Fruit fly (Drosophila melanogaster) whole organism, embryonic: ENCODE results near the gene et.

Experiments used
- Aef1 ChIP-seq: fragments of 200-800 bp; sonication (Bioruptor generic); IDR thresholded peaks from 3 replicates; pipeline ENCODE4 v1.3.6; 2022; ENCODE audit warnings: missing biosample characterization, missing genetic modification characterization
- Atf3 ChIP-seq: fragments of 200-800 bp; sonication (Bioruptor generic); optimal IDR thresholded peaks from 3 replicates; lab custom pipeline; 2016; ENCODE audit warnings: missing biosample characterization, missing genetic modification characterization
- C15 ChIP-seq: fragments of 200-800 bp; sonication (Bioruptor generic); IDR thresholded peaks from 3 replicates; pipeline ENCODE4 v1.3.6; 2022; ENCODE audit warnings: missing biosample characterization, missing genetic modification characterization
- CG11398 ChIP-seq: fragments of 200-800 bp; sonication (Bioruptor generic); optimal IDR thresholded peaks from 2 replicates; lab custom pipeline; 2016; ENCODE audit warnings: missing biosample characterization, missing genetic modification characterization
- CG11723 ChIP-seq: fragments of 200-800 bp; sonication (Bioruptor generic); optimal IDR thresholded peaks from 2 replicates; lab custom pipeline; 2017; ENCODE audit warnings: missing biosample characterization, mild to moderate bottlenecking, missing genetic modification characterization
- CG12071 ChIP-seq: fragments of 200-800 bp; sonication (Bioruptor generic); optimal IDR thresholded peaks from 3 replicates; lab custom pipeline; 2018; ENCODE audit warnings: missing biosample characterization, mild to moderate bottlenecking, missing genetic modification characterization
- CG14050 ChIP-seq: fragments of 200-800 bp; sonication (Bioruptor generic); IDR thresholded peaks from 3 replicates; pipeline ENCODE4 v1.3.6; 2022; ENCODE audit warnings: missing biosample characterization, missing genetic modification characterization
- CG14710 ChIP-seq: fragments of 200-800 bp; sonication (Bioruptor generic); optimal IDR thresholded peaks from 3 replicates; lab custom pipeline; 2019; ENCODE audit warnings: missing biosample characterization, mild to moderate bottlenecking, missing genetic modification characterization, moderate library complexity
- CG15601 ChIP-seq: fragments of 200-800 bp; sonication (Bioruptor generic); optimal IDR thresholded peaks from 3 replicates; lab custom pipeline; 2019; ENCODE audit warnings: missing biosample characterization, mild to moderate bottlenecking, missing genetic modification characterization, moderate library complexity
- CG1603 ChIP-seq: fragments of 200-800 bp; sonication (Bioruptor generic); optimal IDR thresholded peaks from 2 replicates; lab custom pipeline; 2019; ENCODE audit warnings: missing biosample characterization, mild to moderate bottlenecking, missing genetic modification characterization, moderate library complexity
- CG1647 ChIP-seq: fragments of 200-800 bp; sonication (Bioruptor generic); optimal IDR thresholded peaks from 3 replicates; lab custom pipeline; 2016; ENCODE audit warnings: missing biosample characterization, missing genetic modification characterization
- CG17328 ChIP-seq: fragments of 200-800 bp; sonication (Bioruptor generic); IDR thresholded peaks from 2 replicates; pipeline ENCODE4 v1.3.6; 2022; ENCODE audit warnings: missing biosample characterization, missing genetic modification characterization
- CG17612 ChIP-seq: fragments of 200-800 bp; sonication (Bioruptor generic); IDR thresholded peaks from 2 replicates; pipeline ENCODE4 v1.3.6; 2022; ENCODE audit warnings: missing biosample characterization, missing genetic modification characterization
- CG2889 ChIP-seq: fragments of 200-800 bp; sonication (Bioruptor generic); IDR thresholded peaks from 3 replicates; pipeline ENCODE4 v1.3.6; 2022; ENCODE audit warnings: missing biosample characterization, missing genetic modification characterization
- CG30431 ChIP-seq: fragments of 200-800 bp; sonication (Bioruptor generic); optimal IDR thresholded peaks from 2 replicates; lab custom pipeline; 2017; ENCODE audit warnings: missing biosample characterization, missing genetic modification characterization
- CG34422 ChIP-seq: fragments of 200-800 bp; sonication (Bioruptor generic); IDR thresholded peaks from 3 replicates; pipeline ENCODE4 v1.3.6; 2022; ENCODE audit warnings: missing biosample characterization, missing genetic modification characterization
- CG4707 ChIP-seq: fragments of 200-800 bp; sonication (Bioruptor generic); optimal IDR thresholded peaks from 2 replicates; lab custom pipeline; 2018; ENCODE audit warnings: missing biosample characterization, mild to moderate bottlenecking, missing genetic modification characterization, moderate library complexity
- CG4820 ChIP-seq: fragments of 200-800 bp; sonication (Bioruptor generic); optimal IDR thresholded peaks from 3 replicates; lab custom pipeline; 2016; ENCODE audit warnings: missing biosample characterization, missing genetic modification characterization
- CG6689 ChIP-seq: fragments of 200-800 bp; sonication (Bioruptor generic); IDR thresholded peaks from 2 replicates; pipeline ENCODE4 v1.3.6; 2022; ENCODE audit warnings: missing biosample characterization, missing genetic modification characterization
- CG6765 ChIP-seq: fragments of 200-800 bp; sonication (Bioruptor generic); optimal IDR thresholded peaks from 3 replicates; lab custom pipeline; 2017; ENCODE audit warnings: missing biosample characterization, mild to moderate bottlenecking, missing genetic modification characterization
- CkIIα-i1 ChIP-seq: fragments of 200-800 bp; sonication (Bioruptor generic); IDR thresholded peaks from 2 replicates; pipeline ENCODE4 v1.3.6; 2022; ENCODE audit warnings: missing biosample characterization, missing genetic modification characterization
- Ets97D ChIP-seq: fragments of 200-800 bp; sonication (Bioruptor generic); optimal IDR thresholded peaks from 3 replicates; lab custom pipeline; 2016; ENCODE audit warnings: missing biosample characterization, missing genetic modification characterization
- H15 ChIP-seq: fragments of 200-800 bp; sonication (Bioruptor generic); IDR thresholded peaks from 3 replicates; pipeline ENCODE4 v1.3.6; 2022; ENCODE audit warnings: missing biosample characterization, missing genetic modification characterization
- H2.0 ChIP-seq: fragments of 200-800 bp; sonication (Bioruptor generic); IDR thresholded peaks from 2 replicates; pipeline ENCODE4 v1.3.6; 2022; ENCODE audit warnings: missing biosample characterization, missing genetic modification characterization
- HHEX ChIP-seq: fragments of 200-800 bp; sonication (Bioruptor generic); optimal IDR thresholded peaks from 3 replicates; lab custom pipeline; 2017; ENCODE audit warnings: missing biosample characterization, mild to moderate bottlenecking, missing genetic modification characterization, missing genetic modification reagents
- MBD-R2 ChIP-seq: fragments of 200-800 bp; sonication (Bioruptor generic); IDR thresholded peaks from 2 replicates; pipeline ENCODE4 v1.3.6; 2022; ENCODE audit warnings: missing biosample characterization, missing genetic modification characterization
- Med ChIP-seq: fragments of 200-800 bp; sonication (Bioruptor generic); peaks from one replicate; lab custom pipeline; 2016; ENCODE audit warnings: missing biosample characterization, missing genetic modification characterization, mild to moderate bottlenecking, inconsistent platforms, moderate library complexity
- Meics ChIP-seq: fragments of 200-800 bp; sonication (Bioruptor generic); optimal IDR thresholded peaks from 2 replicates; lab custom pipeline; 2017; ENCODE audit warnings: missing biosample characterization, mild to moderate bottlenecking, missing genetic modification characterization
- Opbp ChIP-seq: fragments of 200-800 bp; sonication (Bioruptor generic); IDR thresholded peaks from 3 replicates; pipeline ENCODE4 v1.3.6; 2022; ENCODE audit warnings: missing biosample characterization, missing genetic modification characterization; ENCODE audit not compliant: partially characterized antibody
- Ptx1 ChIP-seq: fragments of 200-800 bp; sonication (Bioruptor generic); IDR thresholded peaks from 2 replicates; pipeline ENCODE4 v1.3.6; 2022; ENCODE audit warnings: missing biosample characterization, missing genetic modification characterization
- Rx ChIP-seq: fragments of 200-800 bp; sonication (Bioruptor generic); IDR thresholded peaks from 2 replicates; pipeline ENCODE4 v1.3.6; 2022; ENCODE audit warnings: missing biosample characterization, missing genetic modification characterization
- Ssrp ChIP-seq: fragments of 200-800 bp; sonication (Bioruptor generic); optimal IDR thresholded peaks from 2 replicates; lab custom pipeline; 2018; ENCODE audit warnings: missing biosample characterization, mild to moderate bottlenecking, missing genetic modification characterization, moderate library complexity
- Taf1 ChIP-seq: fragments of 200-800 bp; sonication (Bioruptor generic); IDR thresholded peaks from 2 replicates; pipeline ENCODE4 v1.3.6; 2022; ENCODE audit warnings: missing biosample characterization, missing genetic modification characterization
- Trl ChIP-seq, 3 experiments: fragments of >200 bp in 2 of 3; fragments of 200-800 bp in 1 of 3; sonication (Bioruptor generic) in 1 of 3; optimal IDR thresholded peaks; 2 replicates in 1 of 3; 3 replicates in 2 of 3; lab custom pipeline; 2016 to 2017; ENCODE audit warnings: missing biosample characterization in 1 of 3, missing genetic modification characterization in 1 of 3
- ac ChIP-seq: fragments of 200-800 bp; sonication (Bioruptor generic); optimal IDR thresholded peaks from 3 replicates; lab custom pipeline; 2017; ENCODE audit warnings: missing biosample characterization, mild to moderate bottlenecking, missing genetic modification characterization
- amos ChIP-seq: fragments of 200-800 bp; sonication (Bioruptor generic); IDR thresholded peaks from 2 replicates; pipeline ENCODE4 v1.3.6; 2022; ENCODE audit warnings: missing biosample characterization, missing genetic modification characterization; ENCODE audit not compliant: partially characterized antibody
- crol ChIP-seq: fragments of 200-800 bp; sonication (Bioruptor generic); IDR thresholded peaks from 2 replicates; pipeline ENCODE4 v1.3.6; 2022; ENCODE audit warnings: missing biosample characterization, missing genetic modification characterization
- cwo ChIP-seq: fragments of 200-800 bp; sonication (Bioruptor generic); optimal IDR thresholded peaks from 3 replicates; lab custom pipeline; 2017; ENCODE audit warnings: missing biosample characterization, missing genetic modification characterization, mild to moderate bottlenecking, moderate library complexity, missing genetic modification reagents
- dmrt99B ChIP-seq: fragments of 200-800 bp; sonication (Bioruptor generic); optimal IDR thresholded peaks from 2 replicates; lab custom pipeline; 2018; ENCODE audit warnings: missing biosample characterization, mild to moderate bottlenecking, missing genetic modification characterization, moderate library complexity
- fd3F ChIP-seq: fragments of 200-800 bp; sonication (Bioruptor generic); optimal IDR thresholded peaks from 2 replicates; lab custom pipeline; 2018; ENCODE audit warnings: missing biosample characterization, mild to moderate bottlenecking, missing genetic modification characterization, moderate library complexity
- gt ChIP-seq: fragments of 200-800 bp; sonication (Bioruptor generic); IDR thresholded peaks from 2 replicates; pipeline ENCODE4 v1.3.6; 2022; ENCODE audit warnings: missing biosample characterization, missing genetic modification characterization
- ham ChIP-seq: fragments of 200-800 bp; sonication (Bioruptor generic); IDR thresholded peaks from 2 replicates; pipeline ENCODE4 v1.3.6; 2022; ENCODE audit warnings: missing biosample characterization, missing genetic modification characterization
- hkb ChIP-seq, 2 experiments: fragments of 200-800 bp in 1 of 2; fragments of >200 bp in 1 of 2; sonication (Bioruptor generic) in 1 of 2; IDR thresholded peaks in 1 of 2; optimal IDR thresholded peaks in 1 of 2; 2 replicates each; pipeline versions ENCODE4 v1.3.6 to Lab custom; 2017 to 2022; ENCODE audit warnings: missing biosample characterization in 1 of 2, missing genetic modification characterization in 1 of 2
- kay ChIP-seq: fragments of 200-800 bp; sonication (Bioruptor generic); optimal IDR thresholded peaks from 2 replicates; lab custom pipeline; 2016; ENCODE audit warnings: missing biosample characterization, missing genetic modification characterization
- ken ChIP-seq: fragments of 200-800 bp; sonication (Bioruptor generic); IDR thresholded peaks from 3 replicates; pipeline ENCODE4 v1.3.6; 2022; ENCODE audit warnings: missing biosample characterization, missing genetic modification characterization
- oc ChIP-seq: fragments of 200-800 bp; sonication (Bioruptor generic); optimal IDR thresholded peaks from 2 replicates; lab custom pipeline; 2018; ENCODE audit warnings: missing biosample characterization, mild to moderate bottlenecking, missing genetic modification characterization, moderate library complexity
- pita ChIP-seq: fragments of 200-800 bp; sonication (Bioruptor generic); optimal IDR thresholded peaks from 2 replicates; lab custom pipeline; 2017; ENCODE audit warnings: missing biosample characterization, mild to moderate bottlenecking, missing genetic modification characterization
- sd ChIP-seq: fragments of 200-800 bp; sonication (Bioruptor generic); optimal IDR thresholded peaks from 3 replicates; lab custom pipeline; 2018; ENCODE audit warnings: missing biosample characterization, mild to moderate bottlenecking, missing genetic modification characterization, moderate library complexity
- seq ChIP-seq: fragments of 200-800 bp; sonication (Bioruptor generic); IDR thresholded peaks from 2 replicates; pipeline ENCODE4 v1.3.6; 2022; ENCODE audit warnings: missing biosample characterization, missing genetic modification characterization
- wor ChIP-seq: fragments of 200-800 bp; sonication (Bioruptor generic); IDR thresholded peaks from 2 replicates; pipeline ENCODE4 v1.3.6; 2022; ENCODE audit warnings: missing biosample characterization, missing genetic modification characterization

et gene

DNA sequence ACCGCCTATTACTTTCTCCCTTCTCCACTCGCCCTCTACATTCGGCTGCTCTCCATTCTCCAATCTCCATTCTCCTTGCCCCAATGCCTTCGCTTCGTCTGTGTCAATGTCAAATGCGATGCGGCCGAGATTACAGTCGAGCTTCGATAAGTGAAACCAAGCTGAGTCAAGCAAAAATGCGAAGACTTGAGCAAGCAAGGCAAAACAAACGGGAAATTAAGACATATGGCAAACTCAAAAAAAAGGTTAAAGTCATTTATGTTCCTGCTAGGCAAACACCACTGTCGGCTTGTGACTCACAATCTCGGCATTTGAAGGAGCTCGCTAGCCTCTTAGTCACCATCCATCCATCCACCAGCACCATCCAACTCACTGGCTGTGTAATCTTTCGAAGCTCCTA lies 7.3 kb downstream of the et start (continued):
- peak; percentile 91 for TF ChIP-seq Meics (GFP tag; lab: Kevin White, UChicago)
- no peak for TF ChIP-seq amos (GFP tag; lab: Robert Waterston, UW)
- peak; percentile 97 for TF ChIP-seq Atf3 (GFP tag; lab: Kevin White, UChicago)
- peak; percentile 93 for TF ChIP-seq CG4707 (GFP tag; lab: Kevin White, UChicago)
- peak; percentile 93 for TF ChIP-seq CG34422
- peak; percentile 96 for TF ChIP-seq CG11723 (GFP tag; lab: Kevin White, UChicago)
- peak; percentile 90 for TF ChIP-seq H15 (GFP tag; lab: Robert Waterston, UW)
- TF ChIP-seq CkIIα-i1 (GFP tag; lab: Robert Waterston, UW), result peak; percentile 32; the same call in 1 of the 2 replicates
- peak; percentile 96 for TF ChIP-seq CG2889
- no peak for TF ChIP-seq hkb (optimal IDR thresholded peaks at IDR 0.05; lab: Kevin White, UChicago)
- TF ChIP-seq hkb (GFP tag; IDR thresholded peaks at IDR 0.05; lab: Robert Waterston, UW), result peak; percentile 92
- peak; percentile 98 for TF ChIP-seq CG17328
- TF ChIP-seq Aef1 (GFP tag; lab: Robert Waterston, UW), result peak; percentile 93
- peak; percentile 83 for TF ChIP-seq MBD-R2
- TF ChIP-seq Ets97D (GFP tag; lab: Kevin White, UChicago), result peak; percentile 89
- peak; percentile 97 for TF ChIP-seq oc (tag; lab: Kevin White, UChicago)
- peak; percentile 97 for TF ChIP-seq ken (GFP tag; lab: Robert Waterston, UW)
- TF ChIP-seq fd3F (GFP tag; lab: Kevin White, UChicago), result peak; percentile 94
- no peak for TF ChIP-seq Opbp (GFP tag; lab: Robert Waterston, UW)
- peak; percentile 92 for TF ChIP-seq CG14050 (GFP tag; lab: Robert Waterston, UW)
- TF ChIP-seq kay, result peak; percentile 100
- peak; percentile 97 for TF ChIP-seq CG30431 (GFP tag; lab: Kevin White, UChicago)
- TF ChIP-seq Rx (GFP tag; lab: Robert Waterston, UW), result peak; percentile 91
- TF ChIP-seq CG1647, result peak; percentile 94
- TF ChIP-seq gt (GFP tag; lab: Robert Waterston, UW), result peak; percentile 86
- TF ChIP-seq CG4820 (GFP tag; lab: Kevin White, UChicago), result peak; percentile 95

DNA sequence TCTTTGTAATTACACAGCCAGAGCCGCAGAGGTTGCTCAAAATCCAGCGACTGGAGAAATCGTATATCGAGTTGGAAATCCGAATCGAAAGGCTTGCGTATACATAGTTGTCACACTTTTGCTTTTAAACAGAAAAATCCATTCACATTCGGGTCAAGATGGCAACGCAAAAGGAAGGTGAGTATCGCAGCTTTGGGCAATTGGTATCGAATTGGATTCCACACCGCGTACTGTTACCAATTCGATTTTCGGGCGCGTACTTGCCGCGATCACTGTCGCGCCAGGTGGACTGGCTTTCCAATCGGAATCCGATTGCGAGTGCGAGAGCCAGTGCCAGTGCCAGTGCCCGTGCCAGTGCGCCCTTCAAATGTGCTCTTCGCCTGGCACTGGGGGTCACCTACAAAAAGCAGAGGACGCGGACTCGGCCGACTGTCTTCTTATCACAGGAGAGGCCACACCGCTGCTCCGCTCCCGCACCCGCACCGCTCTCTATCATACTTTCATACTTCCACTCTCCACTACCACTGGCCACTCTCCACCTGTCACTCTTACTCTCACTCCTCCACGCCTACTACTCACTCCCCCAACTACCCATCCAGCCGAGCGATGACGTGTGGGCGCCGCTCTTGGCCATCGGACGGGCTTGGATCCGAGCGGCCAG lies 8.1 kb downstream of the et start:
- TF ChIP-seq HHEX, result no peak
- TF ChIP-seq sd (tag; lab: Kevin White, UChicago), result no peak
- TF ChIP-seq Med, result peak; percentile 67
- no peak for TF ChIP-seq CG11398 (GFP tag; lab: Kevin White, UChicago)
- TF ChIP-seq Taf1 (GFP tag; lab: Robert Waterston, UW), result no peak
- peak; percentile 50 for TF ChIP-seq cwo
- TF ChIP-seq CG14710 (tag; lab: Kevin White, UChicago), result no peak
- TF ChIP-seq CG12071 (GFP tag; lab: Kevin White, UChicago), result no peak
- peak; percentile 81 for TF ChIP-seq CG1603 (tag; lab: Kevin White, UChicago)
- peak; percentile 46 to 50 for TF ChIP-seq Trl (optimal IDR thresholded peaks at IDR 0.05; lab: Kevin White, UChicago)
- no peak for TF ChIP-seq Trl (GFP tag; optimal IDR thresholded peaks at IDR 0.05; lab: Kevin White, UChicago)
- TF ChIP-seq CG17612 (GFP tag; lab: Robert Waterston, UW), result no peak
- no peak for TF ChIP-seq ac (GFP tag; lab: Kevin White, UChicago)
- TF ChIP-seq dmrt99B (tag; lab: Kevin White, UChicago), result no peak
- TF ChIP-seq pita, result no peak
- TF ChIP-seq CG15601 (tag; lab: Kevin White, UChicago), result no peak
- TF ChIP-seq Rx (GFP tag; lab: Robert Waterston, UW), result no peak
- peak; percentile 77 for TF ChIP-seq crol
- TF ChIP-seq H2.0, result no peak
- no peak for TF ChIP-seq Ptx1 (GFP tag; lab: Robert Waterston, UW)
- TF ChIP-seq CG6689 (GFP tag; lab: Robert Waterston, UW), result no peak
- TF ChIP-seq Ssrp (tag; lab: Kevin White, UChicago), result no peak
- TF ChIP-seq wor (GFP tag; lab: Robert Waterston, UW), result no peak
- TF ChIP-seq C15, result no peak
- no peak for TF ChIP-seq seq
- no peak for TF ChIP-seq CG6765 (GFP tag; lab: Kevin White, UChicago)
- no peak for TF ChIP-seq ham (GFP tag; lab: Robert Waterston, UW)
